Worm (Caenorhabditis elegans): ENCODE results near the gene dmsr-14.

dmsr-14 gene

DNA sequence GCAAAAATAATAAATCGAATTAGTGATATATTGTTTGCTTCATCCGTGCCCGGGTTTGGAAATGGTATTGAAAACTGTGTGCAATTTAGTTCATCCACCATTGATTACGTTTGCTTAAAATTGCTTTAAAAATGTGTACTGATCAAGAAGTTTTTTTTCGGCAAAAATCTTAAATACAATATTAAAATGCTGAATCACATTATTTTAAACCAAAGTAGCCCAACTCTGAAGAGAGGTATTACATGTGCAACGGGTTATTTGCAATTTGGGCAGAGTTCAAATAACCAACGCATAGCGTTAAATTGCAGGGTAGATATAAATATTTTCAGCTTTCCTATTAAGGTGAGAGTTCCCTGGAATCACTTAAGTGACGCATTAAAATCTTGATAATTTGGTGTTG, at the start of gene dmsr-14:
dmsr-14 (minus strand) TSS at position 101 of the 400 bp plus-strand sequence.
- no peak for TF ChIP-seq ztf-23 (GFP tag; IDR thresholded peaks at IDR 0.05)
- no peak for TF ChIP-seq med-1 (GFP tag; optimal IDR thresholded peaks at IDR 0.05; ENCODE audit: insufficient read depth)
- TF ChIP-seq ztf-29 (GFP tag; IDR thresholded peaks at IDR 0.05), result no peak
- TF ChIP-seq T22C8.4 (GFP tag; IDR thresholded peaks at IDR 0.05), result no peak
- TF ChIP-seq ref-1 (GFP tag; conservative IDR thresholded peaks at IDR 0.05), result no peak
- no peak for TF ChIP-seq cog-1 (tag; optimal IDR thresholded peaks at IDR 0.05)
- no peak for TF ChIP-seq klf-2 (GFP tag; conservative IDR thresholded peaks at IDR 0.05)
- TF ChIP-seq tab-1 (GFP tag; IDR thresholded peaks at IDR 0.05), result no peak
- TF ChIP-seq flt-1 (GFP tag; IDR thresholded peaks at IDR 0.05), result no peak

- TF ChIP-seq T22C8.4 (GFP tag; IDR thresholded peaks at IDR 0.05) (no peak), ztf-29 (GFP tag; IDR thresholded peaks at IDR 0.05) (no peak), klf-2 (GFP tag; conservative IDR thresholded peaks at IDR 0.05) (no peak), cog-1 (tag; optimal IDR thresholded peaks at IDR 0.05) (no peak), flt-1 (GFP tag; IDR thresholded peaks at IDR 0.05) (no peak), med-1 (GFP tag; optimal IDR thresholded peaks at IDR 0.05; ENCODE audit: insufficient read depth) (no peak), ztf-23 (GFP tag; IDR thresholded peaks at IDR 0.05) (no peak), ref-1 (GFP tag; conservative IDR thresholded peaks at IDR 0.05) (no peak), tab-1 (GFP tag; IDR thresholded peaks at IDR 0.05) (no peak)
Measured at ce11 chrV:6854711-6855110, 37.6 kb upstream of the dmsr-14 start, which contains the start of gene gpa-10. Gene gpa-10 (minus strand): TSS chrV:6854811.

ce11 chrV:6846507-6846906, 29.4 kb upstream of the dmsr-14 start, which contains the start of gene lgc-54:
Gene lgc-54 (minus strand): TSS chrV:6846607.
- TF ChIP-seq ztf-23 (GFP tag; IDR thresholded peaks at IDR 0.05) (no peak), cog-1 (tag; optimal IDR thresholded peaks at IDR 0.05) (no peak), klf-2 (GFP tag; conservative IDR thresholded peaks at IDR 0.05) (no peak), ztf-29 (GFP tag; IDR thresholded peaks at IDR 0.05) (no peak), tab-1 (GFP tag; IDR thresholded peaks at IDR 0.05) (no peak), ref-1 (GFP tag; conservative IDR thresholded peaks at IDR 0.05) (no peak), flt-1 (GFP tag; IDR thresholded peaks at IDR 0.05) (no peak), med-1 (GFP tag; optimal IDR thresholded peaks at IDR 0.05; ENCODE audit: insufficient read depth) (no peak), T22C8.4 (GFP tag; IDR thresholded peaks at IDR 0.05) (no peak)

ce11 chrV:6842437-6842836, 25.4 kb upstream of the dmsr-14 start, which contains the start of gene T15B7.1:
Gene T15B7.1 (plus strand): TSS chrV:6842737.
- TF ChIP-seq ref-1 (GFP tag; conservative IDR thresholded peaks at IDR 0.05) (no peak), klf-2 (GFP tag; conservative IDR thresholded peaks at IDR 0.05) (no peak), flt-1 (GFP tag; IDR thresholded peaks at IDR 0.05) (no peak), tab-1 (GFP tag; IDR thresholded peaks at IDR 0.05) (no peak), T22C8.4 (GFP tag; IDR thresholded peaks at IDR 0.05) (no peak), ztf-23 (GFP tag; IDR thresholded peaks at IDR 0.05) (no peak)

DNA sequence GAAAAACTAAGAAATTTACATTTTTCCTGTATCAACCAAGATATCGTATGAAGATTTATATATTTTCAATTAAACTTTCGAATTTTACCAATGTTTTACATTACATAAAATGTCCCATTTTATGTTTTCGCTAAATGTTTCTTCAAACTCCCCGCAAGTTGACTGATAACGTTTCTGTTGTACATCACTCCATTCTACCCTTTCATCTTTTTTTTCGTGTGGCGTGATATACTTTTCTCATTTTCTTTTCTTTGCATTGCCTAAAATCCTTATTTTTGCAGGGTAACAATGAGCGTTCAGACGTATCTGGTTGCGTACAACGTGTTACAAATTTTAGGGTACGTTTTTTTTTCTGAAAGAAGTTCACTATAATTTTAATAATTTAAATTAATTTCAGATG, 21.9 kb upstream of the dmsr-14 start, which contains the start of gene hpo-8:
hpo-8 (plus strand) TSS at position 282 of the 400 bp plus-strand sequence.
- TF ChIP-seq ztf-23 (GFP tag; IDR thresholded peaks at IDR 0.05), result no peak

ce11 chrV:6838599-6838998, 21.5 kb upstream of the dmsr-14 start, which contains the start of gene T15B7.15:
Gene T15B7.15 (minus strand): TSS chrV:6838665.
- TF ChIP-seq flt-1 (GFP tag; IDR thresholded peaks at IDR 0.05), result no peak
- no peak for TF ChIP-seq klf-2 (GFP tag; conservative IDR thresholded peaks at IDR 0.05)
- no peak for TF ChIP-seq ztf-23 (GFP tag; IDR thresholded peaks at IDR 0.05)
- no peak for TF ChIP-seq med-1 (GFP tag; optimal IDR thresholded peaks at IDR 0.05; ENCODE audit: insufficient read depth)
- no peak for TF ChIP-seq cog-1 (tag; optimal IDR thresholded peaks at IDR 0.05)
- no peak for TF ChIP-seq ref-1 (GFP tag; conservative IDR thresholded peaks at IDR 0.05)
- no peak for TF ChIP-seq tab-1 (GFP tag; IDR thresholded peaks at IDR 0.05)
- TF ChIP-seq T22C8.4 (GFP tag; IDR thresholded peaks at IDR 0.05), result no peak
- TF ChIP-seq ztf-29 (GFP tag; IDR thresholded peaks at IDR 0.05), result no peak

- TF ChIP-seq T22C8.4 (GFP tag; IDR thresholded peaks at IDR 0.05) (no peak), cog-1 (tag; optimal IDR thresholded peaks at IDR 0.05) (no peak), ztf-29 (GFP tag; IDR thresholded peaks at IDR 0.05) (no peak), klf-2 (GFP tag; conservative IDR thresholded peaks at IDR 0.05) (no peak), ztf-23 (GFP tag; IDR thresholded peaks at IDR 0.05) (no peak), ref-1 (GFP tag; conservative IDR thresholded peaks at IDR 0.05) (no peak), tab-1 (GFP tag; IDR thresholded peaks at IDR 0.05) (no peak), flt-1 (GFP tag; IDR thresholded peaks at IDR 0.05) (no peak), med-1 (GFP tag; optimal IDR thresholded peaks at IDR 0.05; ENCODE audit: insufficient read depth) (no peak)
Measured at ce11 chrV:6836036-6836435, 19.0 kb upstream of the dmsr-14 start.

- TF ChIP-seq T22C8.4 (GFP tag; IDR thresholded peaks at IDR 0.05) (no peak), ztf-23 (GFP tag; IDR thresholded peaks at IDR 0.05) (no peak), ref-1 (GFP tag; conservative IDR thresholded peaks at IDR 0.05) (no peak), cog-1 (tag; optimal IDR thresholded peaks at IDR 0.05) (no peak), ztf-29 (GFP tag; IDR thresholded peaks at IDR 0.05) (no peak), klf-2 (GFP tag; conservative IDR thresholded peaks at IDR 0.05) (no peak), flt-1 (GFP tag; IDR thresholded peaks at IDR 0.05) (no peak), tab-1 (GFP tag; IDR thresholded peaks at IDR 0.05) (no peak), med-1 (GFP tag; optimal IDR thresholded peaks at IDR 0.05; ENCODE audit: insufficient read depth) (no peak)
Measured at ce11 chrV:6835242-6835641, 18.2 kb upstream of the dmsr-14 start, which contains the start of the genes T15B7.14 and col-143. Gene T15B7.14 (minus strand): TSS chrV:6835342. Gene col-143 (plus strand): TSS chrV:6835635.

ce11 chrV:6831539-6831938, 14.5 kb upstream of the dmsr-14 start:
- TF ChIP-seq med-1 (GFP tag; optimal IDR thresholded peaks at IDR 0.05; ENCODE audit: insufficient read depth), result no peak
- TF ChIP-seq tab-1 (GFP tag; IDR thresholded peaks at IDR 0.05), result no peak
- TF ChIP-seq cog-1 (tag; optimal IDR thresholded peaks at IDR 0.05), result no peak
- no peak for TF ChIP-seq flt-1 (GFP tag; IDR thresholded peaks at IDR 0.05)
- no peak for TF ChIP-seq klf-2 (GFP tag; conservative IDR thresholded peaks at IDR 0.05)
- TF ChIP-seq ztf-23 (GFP tag; IDR thresholded peaks at IDR 0.05), result no peak
- no peak for TF ChIP-seq ref-1 (GFP tag; conservative IDR thresholded peaks at IDR 0.05)
- TF ChIP-seq T22C8.4 (GFP tag; IDR thresholded peaks at IDR 0.05), result no peak
- TF ChIP-seq ztf-29 (GFP tag; IDR thresholded peaks at IDR 0.05), result no peak

- no peak for TF ChIP-seq ztf-29 (GFP tag; IDR thresholded peaks at IDR 0.05)
- TF ChIP-seq ztf-23 (GFP tag; IDR thresholded peaks at IDR 0.05), result no peak
- no peak for TF ChIP-seq klf-2 (GFP tag; conservative IDR thresholded peaks at IDR 0.05)
- no peak for TF ChIP-seq cog-1 (tag; optimal IDR thresholded peaks at IDR 0.05)
- no peak for TF ChIP-seq flt-1 (GFP tag; IDR thresholded peaks at IDR 0.05)
- TF ChIP-seq ref-1 (GFP tag; conservative IDR thresholded peaks at IDR 0.05), result no peak
- TF ChIP-seq tab-1 (GFP tag; IDR thresholded peaks at IDR 0.05), result no peak
- no peak for TF ChIP-seq med-1 (GFP tag; optimal IDR thresholded peaks at IDR 0.05; ENCODE audit: insufficient read depth)
Measured at ce11 chrV:6830755-6831227, 13.7 kb upstream of the dmsr-14 start, which contains the start of gene col-142. Gene col-142 (plus strand): TSS chrV:6831177.
